Fruit fly (Drosophila melanogaster): ENCODE data around the gene ksr.

The ksr gene

dm6 chr3R:5483488-5484109, at the start of gene ksr:
Gene ksr, minus strand, starts transcription at chr3R:5483906.
- TF ChIP-seq CG8478 (optimal IDR thresholded peaks at IDR 0.05) (no peak), CTCF (optimal IDR thresholded peaks at IDR 0.05) (no peak)

dm6 chr3R:5527563-5527962, 43.9 kb upstream of the ksr start:
- TF ChIP-seq CG8478 (optimal IDR thresholded peaks at IDR 0.05): no peak
- TF ChIP-seq CTCF (optimal IDR thresholded peaks at IDR 0.05): peak; percentile 53 to 68

- no peak for TF ChIP-seq CG8478 (optimal IDR thresholded peaks at IDR 0.05)
- TF ChIP-seq CTCF (optimal IDR thresholded peaks at IDR 0.05): no peak
Observed at dm6 chr3R:5524804-5525203, 41.1 kb upstream of the ksr start.

dm6 chr3R:5523070-5523637, 39.4 kb upstream of the ksr start, which contains the start of the genes CG43845 and Nmdar1:
Gene CG43845, minus strand, starts transcription at chr3R:5523120.
Gene Nmdar1, minus strand, starts transcription at chr3R:5523328.
- no peak for TF ChIP-seq CTCF (optimal IDR thresholded peaks at IDR 0.05)

dm6 chr3R:5520566-5520965, 36.9 kb upstream of the ksr start:
- TF ChIP-seq CG8478 (optimal IDR thresholded peaks at IDR 0.05): no peak
- no peak for TF ChIP-seq CTCF (optimal IDR thresholded peaks at IDR 0.05)

- TF ChIP-seq CG8478 (optimal IDR thresholded peaks at IDR 0.05): no peak
- no peak for TF ChIP-seq CTCF (optimal IDR thresholded peaks at IDR 0.05)
Observed at dm6 chr3R:5519789-5520188, 36.1 kb upstream of the ksr start.

dm6 chr3R:5518627-5519026, 34.9 kb upstream of the ksr start:
- TF ChIP-seq CTCF (optimal IDR thresholded peaks at IDR 0.05) (no peak), CG8478 (optimal IDR thresholded peaks at IDR 0.05) (no peak)

dm6 chr3R:5517876-5518211, 34.1 kb upstream of the ksr start:
- TF ChIP-seq CTCF (optimal IDR thresholded peaks at IDR 0.05) (no peak), CG8478 (optimal IDR thresholded peaks at IDR 0.05) (no peak)

dm6 chr3R:5517002-5517875, 33.5 kb upstream of the ksr start, which contains the start of gene Itpr:
Gene Itpr, plus strand, starts transcription at chr3R:5517117.
- TF ChIP-seq CG8478 (optimal IDR thresholded peaks at IDR 0.05) (no peak), CTCF (optimal IDR thresholded peaks at IDR 0.05) (no peak)

dm6 chr3R:5516582-5517001, 32.9 kb upstream of the ksr start:
- TF ChIP-seq CTCF (optimal IDR thresholded peaks at IDR 0.05) (no peak), CG8478 (optimal IDR thresholded peaks at IDR 0.05) (no peak)

- no peak for TF ChIP-seq CTCF (optimal IDR thresholded peaks at IDR 0.05)
- no peak for TF ChIP-seq CG8478 (optimal IDR thresholded peaks at IDR 0.05)
Observed at dm6 chr3R:5514759-5515158, 31.1 kb upstream of the ksr start.

- no peak for TF ChIP-seq CG8478 (optimal IDR thresholded peaks at IDR 0.05)
- no peak for TF ChIP-seq CTCF (optimal IDR thresholded peaks at IDR 0.05)
Observed at dm6 chr3R:5503789-5504387, 20.2 kb upstream of the ksr start.

- no peak for TF ChIP-seq CTCF (optimal IDR thresholded peaks at IDR 0.05)
- TF ChIP-seq CG8478 (optimal IDR thresholded peaks at IDR 0.05): no peak
Observed at dm6 chr3R:5502646-5503045, 18.9 kb upstream of the ksr start, which contains the start of gene NKCC. Gene NKCC, minus strand, starts transcription at chr3R:5502702.

dm6 chr3R:5497600-5497999, 13.9 kb upstream of the ksr start:
- no peak for TF ChIP-seq CG8478 (optimal IDR thresholded peaks at IDR 0.05)
- no peak for TF ChIP-seq CTCF (optimal IDR thresholded peaks at IDR 0.05)

- TF ChIP-seq CTCF (optimal IDR thresholded peaks at IDR 0.05): no peak
- no peak for TF ChIP-seq CG8478 (optimal IDR thresholded peaks at IDR 0.05)
Observed at dm6 chr3R:5485295-5485718, 1.6 kb upstream of the ksr start, which contains the start of gene CG31550. Gene CG31550, plus strand, starts transcription at chr3R:5485543.
